Fruit fly (Drosophila melanogaster) whole organism: ENCODE measurements around the gene CG43391.

Experiments
- CG8478 ChIP-seq: fragments of >200 bp; optimal IDR thresholded peaks from 2 replicates; lab custom pipeline; 2018; ENCODE audit warnings: inconsistent platforms
- Dll ChIP-seq: fragments of >200 bp; optimal IDR thresholded peaks from 2 replicates; lab custom pipeline; 2017
- EcR ChIP-seq, 2 experiments: fragments of >200 bp; optimal IDR thresholded peaks; 2 replicates each; lab custom pipeline; 2017; ENCODE audit warnings: missing biosample characterization in 2 of 2, missing genetic modification characterization in 2 of 2, missing genetic modification reagents in 2 of 2
- pan ChIP-seq: fragments of >200 bp; optimal IDR thresholded peaks from 2 replicates; lab custom pipeline; 2017
- psq ChIP-seq: fragments of >200 bp; optimal IDR thresholded peaks from 2 replicates; lab custom pipeline; 2017
- usp ChIP-seq: fragments of >200 bp; optimal IDR thresholded peaks from 2 replicates; lab custom pipeline; 2017; ENCODE audit warnings: missing biosample characterization, missing genetic modification characterization, mixed read lengths

Gene CG43391

DNA sequence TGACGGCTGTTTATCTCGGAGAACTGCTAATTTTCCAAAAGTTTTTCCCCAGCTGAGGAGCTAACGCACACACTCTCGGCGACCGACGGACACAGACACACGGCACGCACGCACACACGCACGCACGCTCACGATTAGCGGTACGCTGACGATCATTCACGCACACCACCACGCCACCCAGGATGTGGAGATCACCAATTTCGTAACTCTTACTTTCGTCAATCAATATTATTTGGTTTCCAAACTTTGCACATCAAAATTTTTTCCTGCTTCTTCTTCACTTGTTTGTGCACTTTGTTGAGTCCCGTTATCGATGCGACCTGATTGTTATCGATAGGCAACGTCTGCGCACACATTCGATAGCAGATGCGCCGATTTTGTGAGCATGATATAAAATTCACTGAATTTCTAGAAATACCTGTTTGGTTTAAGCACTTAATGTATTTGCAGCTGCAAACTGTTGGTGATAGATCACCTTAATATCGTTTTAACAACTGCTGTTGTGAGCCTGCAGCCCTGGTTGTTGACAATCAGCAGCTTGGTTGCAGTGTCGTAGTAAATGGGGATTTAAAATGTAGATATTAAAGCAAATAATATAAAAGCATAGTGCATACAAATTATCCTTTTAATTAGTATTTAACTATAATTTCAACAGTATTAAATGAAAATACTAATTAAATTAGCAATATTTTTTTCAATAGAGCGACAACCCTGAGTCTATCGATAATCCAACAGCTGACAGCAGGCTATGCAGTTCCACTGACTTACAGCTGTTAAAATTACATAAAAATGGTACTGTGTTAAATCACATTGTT, 18.7 kb downstream of the CG43391 start, which contains the start of the genes CG7394 and Mob2:
CG7394 (plus strand) TSS at position 51 of the 815 bp plus-strand sequence.
Mob2 (minus strand) TSS at position 288 of the 815 bp plus-strand sequence.
- TF ChIP-seq EcR (GFP tag; optimal IDR thresholded peaks at IDR 0.05; lab: Kevin White, UChicago) (no peak), Dll (lab: Kevin White, UChicago) (no peak), CG8478 (no peak), usp (GFP tag; lab: Kevin White, UChicago) (no peak), pan (no peak), psq (lab: Kevin White, UChicago) (no peak)

DNA sequence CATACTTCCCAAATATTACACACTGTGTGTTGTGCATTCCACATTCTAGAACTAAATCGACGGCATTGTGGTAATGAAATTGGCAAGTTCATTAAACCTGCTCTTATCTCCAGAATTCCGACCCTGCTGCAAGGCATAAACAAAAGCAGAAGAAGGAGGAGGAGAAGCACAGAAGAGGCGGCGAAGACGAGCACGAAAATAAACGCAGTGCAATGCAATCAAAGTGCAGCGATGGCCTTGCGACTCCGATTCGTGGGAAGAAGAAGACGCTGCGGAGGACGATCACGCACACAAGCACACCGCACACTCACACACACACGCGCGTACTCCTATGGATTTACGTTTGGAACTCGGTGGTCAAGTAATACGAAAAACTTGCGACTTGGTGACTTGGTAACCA, 19.9 kb downstream of the CG43391 start:
- no peak for TF ChIP-seq pan
- no peak for TF ChIP-seq usp (GFP tag; lab: Kevin White, UChicago)
- no peak for TF ChIP-seq psq (lab: Kevin White, UChicago)
- TF ChIP-seq Dll (lab: Kevin White, UChicago) = no peak
- peak; percentile 58 to 74 for TF ChIP-seq EcR (GFP tag; optimal IDR thresholded peaks at IDR 0.05; lab: Kevin White, UChicago)

DNA sequence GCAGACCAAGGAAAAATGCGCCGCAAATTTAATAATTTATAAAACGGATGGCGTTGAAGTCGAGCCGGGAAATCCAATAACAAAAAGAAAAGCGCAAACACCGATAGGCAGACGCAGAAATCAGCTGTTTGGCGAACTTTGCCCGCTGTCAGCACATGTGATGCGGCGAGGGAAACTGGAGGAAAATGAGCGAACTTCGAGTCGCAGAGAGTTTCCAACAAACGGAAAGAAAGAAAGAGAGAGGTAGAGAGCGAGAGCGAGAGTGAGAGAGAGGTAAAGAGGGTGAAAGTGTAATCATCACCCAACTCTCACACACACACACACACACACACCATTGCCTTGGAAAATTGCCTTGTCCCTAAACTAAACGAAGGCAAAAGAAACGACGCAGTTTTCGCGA, 23.6 kb downstream of the CG43391 start:
- TF ChIP-seq CG8478 (no peak), pan (no peak)

DNA sequence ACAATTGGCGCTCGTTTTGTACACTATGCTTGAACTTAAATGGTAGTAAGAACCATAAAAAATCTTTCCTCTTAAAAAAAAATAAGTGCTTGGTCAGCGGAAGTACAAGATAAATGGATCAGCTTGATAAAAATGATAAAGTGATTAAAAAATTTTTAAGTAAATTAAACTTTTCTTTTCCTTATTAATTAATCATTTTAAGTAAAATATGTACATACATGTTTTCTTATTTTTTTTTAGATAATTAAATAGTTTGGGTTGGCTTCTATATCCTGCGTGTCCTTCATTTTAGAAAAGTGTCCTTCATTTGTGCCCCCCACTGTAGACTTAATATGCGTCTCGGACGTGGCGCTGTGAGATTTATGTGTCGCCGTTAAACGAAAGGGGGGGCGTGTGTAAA, 24.2 kb downstream of the CG43391 start:
- TF ChIP-seq psq (lab: Kevin White, UChicago) (no peak), CG8478 (no peak), EcR (GFP tag; optimal IDR thresholded peaks at IDR 0.05; lab: Kevin White, UChicago) (no peak), usp (GFP tag; lab: Kevin White, UChicago) (no peak), Dll (lab: Kevin White, UChicago) (no peak), pan (no peak)

DNA sequence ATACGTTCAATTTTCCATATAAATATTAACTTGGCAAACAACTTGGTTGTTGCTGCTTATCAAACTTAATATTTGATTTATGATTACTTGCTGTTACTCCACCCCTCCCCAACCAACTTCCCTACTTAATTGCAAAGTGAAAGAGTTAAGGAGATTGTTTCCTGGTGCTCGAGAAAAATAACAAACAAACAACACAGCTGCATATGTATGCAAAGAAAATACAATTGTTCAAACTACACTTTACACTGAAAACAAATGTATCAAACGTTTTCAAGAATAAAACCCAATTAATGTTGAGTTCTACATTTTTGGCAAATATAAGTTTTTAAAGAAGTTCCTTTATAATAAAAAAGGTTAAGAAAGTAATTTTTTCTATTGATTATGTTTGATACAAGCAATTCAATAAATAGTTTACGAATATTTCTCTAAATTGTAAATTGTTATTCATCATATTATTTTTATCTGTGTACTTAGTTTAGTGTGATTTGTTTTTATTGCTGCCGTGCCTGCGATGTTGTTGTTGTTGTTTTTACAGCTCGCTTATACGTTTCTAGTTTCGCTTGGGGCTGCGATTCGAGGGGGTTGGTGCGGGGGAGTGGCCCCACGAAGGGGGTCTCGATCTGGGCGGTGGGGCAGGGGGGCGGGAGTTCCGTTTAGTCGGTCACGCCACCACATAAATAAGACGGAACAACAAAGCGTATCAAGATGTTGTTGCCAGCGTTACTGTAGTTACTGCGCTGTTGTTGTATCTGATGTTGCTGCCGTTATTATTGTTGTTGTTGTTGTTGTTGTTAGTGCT, 25.0 kb downstream of the CG43391 start:
- TF ChIP-seq psq (lab: Kevin White, UChicago) (no peak), EcR (GFP tag; optimal IDR thresholded peaks at IDR 0.05; lab: Kevin White, UChicago) (no peak), pan (no peak), usp (GFP tag; lab: Kevin White, UChicago) (no peak), Dll (lab: Kevin White, UChicago) (no peak), CG8478 (no peak)

DNA sequence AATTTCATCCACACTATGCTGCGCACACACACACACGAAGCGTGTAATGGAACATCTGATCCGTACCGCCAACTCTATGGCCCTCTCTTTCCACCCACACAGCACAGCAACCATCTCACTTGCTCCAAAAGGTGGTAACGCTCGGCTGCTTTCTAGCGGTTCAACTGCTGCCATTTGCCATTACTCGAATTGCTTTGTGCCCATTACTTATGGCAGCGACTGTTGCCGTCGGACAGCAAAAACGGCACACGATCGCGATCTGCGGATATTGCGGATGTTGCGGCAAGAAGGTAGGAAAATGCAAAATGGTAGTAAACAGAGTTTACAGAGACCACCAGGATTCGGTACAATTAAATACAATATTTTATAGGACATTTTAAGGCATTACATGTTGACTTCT, 26.0 kb downstream of the CG43391 start:
- TF ChIP-seq CG8478 = no peak
- TF ChIP-seq Dll (lab: Kevin White, UChicago) = no peak
- TF ChIP-seq psq (lab: Kevin White, UChicago) = no peak
- TF ChIP-seq EcR (GFP tag; optimal IDR thresholded peaks at IDR 0.05; lab: Kevin White, UChicago) = no peak
- TF ChIP-seq pan = no peak
- TF ChIP-seq usp (GFP tag; lab: Kevin White, UChicago) = no peak

DNA sequence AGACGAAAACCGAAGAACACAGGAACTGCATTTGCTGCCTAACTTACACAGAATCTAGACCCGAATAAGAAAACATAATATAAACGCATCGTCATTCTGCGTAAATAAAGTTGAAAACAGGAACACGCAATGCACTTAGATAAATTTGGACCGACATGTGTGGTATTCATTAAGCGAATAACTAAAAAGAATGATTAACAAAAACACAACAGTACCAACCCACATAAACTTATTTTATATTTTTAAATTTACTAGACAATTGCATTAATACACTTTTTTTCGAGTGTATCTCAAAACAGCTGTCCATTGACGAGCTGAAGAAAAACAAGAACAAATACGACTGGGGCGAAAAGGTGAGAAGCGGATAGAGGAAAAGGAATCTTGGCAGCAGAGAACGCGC, 26.5 kb downstream of the CG43391 start:
- no peak for TF ChIP-seq usp (GFP tag; lab: Kevin White, UChicago)
- no peak for TF ChIP-seq pan
- TF ChIP-seq psq (lab: Kevin White, UChicago) = no peak
- no peak for TF ChIP-seq Dll (lab: Kevin White, UChicago)
- no peak for TF ChIP-seq CG8478
- TF ChIP-seq EcR (GFP tag; optimal IDR thresholded peaks at IDR 0.05; lab: Kevin White, UChicago) = no peak

DNA sequence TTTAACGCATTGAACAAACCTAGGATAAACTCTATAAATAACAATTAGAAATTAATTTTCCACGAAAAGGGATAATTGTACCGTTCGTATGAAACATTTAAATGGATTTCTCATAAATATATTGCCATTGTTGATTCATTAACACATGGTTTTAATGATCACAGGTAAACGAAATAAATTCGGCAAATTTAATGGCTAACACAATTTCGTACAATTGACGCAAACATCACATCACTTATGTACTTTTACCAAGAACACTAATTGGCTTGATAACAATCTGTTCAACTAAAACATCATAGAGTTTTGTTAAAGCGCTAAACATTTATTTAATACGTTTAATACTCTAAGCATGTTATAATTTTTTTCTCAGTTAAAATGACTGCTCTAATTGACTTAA, 27.1 kb downstream of the CG43391 start:
- TF ChIP-seq EcR (GFP tag; optimal IDR thresholded peaks at IDR 0.05; lab: Kevin White, UChicago) (no peak), CG8478 (no peak), pan (no peak), usp (GFP tag; lab: Kevin White, UChicago) (no peak), Dll (lab: Kevin White, UChicago) (no peak), psq (lab: Kevin White, UChicago) (no peak)

DNA sequence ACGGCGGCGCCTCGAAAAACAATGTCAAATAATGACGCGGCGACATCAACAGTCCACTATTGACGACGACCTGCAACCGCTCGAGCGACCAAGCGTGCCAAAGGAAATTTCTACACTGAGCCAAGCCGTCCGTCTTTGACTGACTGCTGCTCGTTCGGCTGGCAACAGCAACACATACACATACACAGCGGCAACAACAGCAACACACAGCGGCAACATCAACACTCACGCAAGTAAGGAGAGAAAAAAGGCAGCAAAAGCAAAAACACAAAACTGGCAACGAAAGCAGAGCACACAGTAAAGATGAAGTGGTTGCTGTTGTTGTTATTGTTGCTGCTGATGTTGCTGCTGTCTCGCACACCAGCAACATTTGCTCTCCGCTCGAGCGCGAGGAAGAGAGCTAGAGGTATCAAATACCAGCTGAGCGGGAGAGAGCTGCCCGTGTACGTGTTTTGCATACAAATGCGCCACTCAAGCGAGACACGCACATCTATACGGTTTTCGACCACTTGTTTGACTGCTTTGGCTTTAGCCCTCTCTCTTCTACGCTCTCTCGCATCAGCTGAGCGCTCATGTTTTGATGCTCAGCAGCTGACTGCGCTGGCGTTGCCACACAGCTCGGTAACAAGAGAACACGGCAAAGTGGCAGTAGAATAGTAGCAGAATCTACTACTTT, 27.7 kb downstream of the CG43391 start:
- TF ChIP-seq Dll (lab: Kevin White, UChicago) = peak; percentile 98
- TF ChIP-seq usp (GFP tag; lab: Kevin White, UChicago) = no peak
- TF ChIP-seq CG8478 = peak; percentile 56
- no peak for TF ChIP-seq pan

DNA sequence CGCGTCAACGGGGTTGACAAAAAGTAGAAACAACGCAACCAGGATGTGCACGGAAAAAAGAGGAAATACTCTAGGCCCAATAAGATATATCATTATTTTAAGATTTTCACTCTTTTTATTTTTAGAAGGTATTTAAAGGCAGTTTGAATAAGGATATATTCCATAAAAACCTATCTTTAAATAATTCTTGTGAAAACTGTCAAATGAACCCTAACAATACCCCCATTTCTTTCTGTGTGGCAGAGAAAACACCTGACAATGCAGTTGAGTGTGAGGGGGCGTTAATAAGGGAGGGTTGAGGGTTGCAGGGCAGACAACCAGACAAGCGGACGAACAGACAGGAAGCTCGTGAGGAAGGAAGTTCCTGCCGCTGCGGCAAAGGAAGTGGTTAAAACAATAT, 28.9 kb downstream of the CG43391 start:
- TF ChIP-seq usp (GFP tag; lab: Kevin White, UChicago) (no peak), psq (lab: Kevin White, UChicago) (no peak), EcR (GFP tag; optimal IDR thresholded peaks at IDR 0.05; lab: Kevin White, UChicago) (no peak), pan (no peak), Dll (lab: Kevin White, UChicago) (no peak), CG8478 (no peak)

DNA sequence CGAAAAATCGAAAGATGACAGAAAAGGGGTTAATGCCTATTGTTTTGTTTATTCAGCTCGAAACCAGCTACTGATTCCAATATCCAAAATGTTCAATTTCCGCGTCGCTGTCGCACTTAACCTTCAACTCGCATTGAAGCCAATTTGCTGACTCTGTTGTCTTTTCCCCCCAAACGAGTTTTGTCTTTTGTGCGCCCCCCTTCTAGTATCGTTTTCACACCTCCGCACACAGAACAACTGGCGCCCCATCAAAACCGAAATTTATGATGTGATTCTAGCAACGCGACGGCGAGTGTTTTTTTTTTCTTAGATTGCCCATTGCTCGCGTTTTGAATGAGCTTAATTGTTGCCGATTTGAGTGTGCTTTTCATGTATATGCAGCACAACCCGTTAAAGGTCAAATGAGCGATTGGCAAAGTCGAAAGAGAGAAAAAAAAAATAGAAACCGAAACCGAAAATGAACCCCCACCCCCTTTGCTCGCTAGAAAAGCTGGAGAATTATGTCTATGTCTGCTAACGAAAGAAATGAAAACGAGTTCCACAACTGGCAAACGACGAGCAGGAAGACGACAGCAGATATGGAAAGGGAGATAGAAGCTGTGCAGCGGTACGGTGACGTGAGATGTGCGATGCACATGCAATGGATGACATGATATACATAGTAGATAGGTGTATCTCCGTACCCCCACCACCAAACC, 30.3 kb downstream of the CG43391 start:
- no peak for TF ChIP-seq usp (GFP tag; lab: Kevin White, UChicago)
- no peak for TF ChIP-seq CG8478
- no peak for TF ChIP-seq psq (lab: Kevin White, UChicago)
- no peak for TF ChIP-seq pan
- no peak for TF ChIP-seq EcR (GFP tag; optimal IDR thresholded peaks at IDR 0.05; lab: Kevin White, UChicago)
- no peak for TF ChIP-seq Dll (lab: Kevin White, UChicago)
